Fruit fly (Drosophila melanogaster) whole organism, wandering third instar larva: ENCODE data around the gene Rop.

Source experiments
- Hr78 ChIP-seq: fragments of >200 bp; optimal IDR thresholded peaks from 2 replicates; lab custom pipeline; 2017; ENCODE audit warnings: missing biosample characterization, missing genetic modification characterization
- Jra ChIP-seq: sonication (Bioruptor generic); optimal IDR thresholded peaks from 2 replicates; lab custom pipeline; 2016; ENCODE audit warnings: missing biosample characterization, missing genetic modification characterization
- Mio ChIP-seq: sonication (Bioruptor generic); optimal IDR thresholded peaks from 2 replicates; lab custom pipeline; 2016; ENCODE audit warnings: missing biosample characterization, missing genetic modification characterization
- Myc ChIP-seq: fragments of >200 bp; optimal IDR thresholded peaks from 2 replicates; lab custom pipeline; 2017
- brk ChIP-seq: fragments of 200-800 bp; sonication (Bioruptor generic); optimal IDR thresholded peaks from 2 replicates; lab custom pipeline; 2016; ENCODE audit warnings: missing biosample characterization, mild to moderate bottlenecking, missing genetic modification characterization
- lola ChIP-seq: fragments of >200 bp; optimal IDR thresholded peaks from 2 replicates; lab custom pipeline; 2017; ENCODE audit warnings: missing biosample characterization, missing genetic modification characterization

DNA sequence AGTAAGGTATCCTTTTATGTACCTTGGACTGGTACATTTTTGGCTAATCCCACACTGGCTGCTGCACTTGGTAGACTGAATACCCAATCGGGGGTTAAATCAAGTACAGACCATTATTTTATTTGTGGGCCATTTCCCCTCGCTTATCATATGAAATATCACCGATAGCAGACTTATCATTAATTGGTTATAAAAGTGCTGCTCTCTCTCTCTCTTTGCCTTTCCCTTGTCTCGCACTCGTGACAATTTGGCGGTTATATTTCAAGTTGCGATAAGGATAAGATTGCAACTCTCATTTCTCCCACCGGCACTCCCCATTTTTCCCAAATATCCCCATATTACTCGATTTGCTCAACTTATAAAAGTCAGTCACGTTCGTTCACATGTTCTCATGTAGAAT lies 23.1 kb downstream of the Rop start:
- TF ChIP-seq lola (GFP tag; lab: Kevin White, UChicago) (no peak), brk (GFP tag; lab: Kevin White, UChicago) (no peak), Myc (lab: Kevin White, UChicago) (no peak), Hr78 (no peak), Mio (no peak), Jra (GFP tag; lab: Kevin White, UChicago) (no peak)
